Worm (Caenorhabditis elegans) whole organism, L2 larva: Measurements from ENCODE around the gene bath-29.

Source experiments
- R02D3.7 ChIP-seq: fragments of 150-350 bp; optimal IDR thresholded peaks from 2 replicates; lab custom pipeline; 2014; ENCODE audit warnings: missing biosample characterization, missing genetic modification characterization
- alr-1 ChIP-seq: fragments of 150-350 bp; optimal IDR thresholded peaks from 2 replicates; lab custom pipeline; 2014; ENCODE audit warnings: missing biosample characterization, missing genetic modification characterization
- elt-1 ChIP-seq: fragments of 150-350 bp; optimal IDR thresholded peaks from 2 replicates; lab custom pipeline; 2014; ENCODE audit warnings: missing biosample characterization, missing genetic modification characterization
- elt-3 ChIP-seq: sonication (generic microtip); optimal IDR thresholded peaks from 2 replicates; lab custom pipeline; 2017; ENCODE audit warnings: missing biosample characterization, missing genetic modification characterization
- nhr-23 ChIP-seq: fragments of 150-350 bp; optimal IDR thresholded peaks from 2 replicates; lab custom pipeline; 2014; ENCODE audit warnings: missing biosample characterization, missing genetic modification reagents, missing genetic modification characterization
- nhr-25 ChIP-seq: fragments of 150-350 bp; sonication (generic microtip); optimal IDR thresholded peaks from 3 replicates; lab custom pipeline; 2014; ENCODE audit warnings: missing biosample characterization, missing genetic modification characterization
- ztf-11 ChIP-seq: sonication (generic microtip); optimal IDR thresholded peaks from 2 replicates; lab custom pipeline; 2017; ENCODE audit warnings: missing biosample characterization, missing genetic modification characterization

- TF ChIP-seq nhr-23 (tag; lab: Kevin White, UChicago), result no peak
- TF ChIP-seq ztf-11 (tag; lab: Kevin White, UChicago), result no peak
- TF ChIP-seq nhr-25 (tag; lab: Kevin White, UChicago), result no peak
- no peak for TF ChIP-seq elt-1
- TF ChIP-seq alr-1 (tag; lab: Kevin White, UChicago), result no peak
- TF ChIP-seq elt-3, result no peak
- no peak for TF ChIP-seq R02D3.7
Observed at ce11 chrII:3310957-3311657, 37.3 kb upstream of the bath-29 start.
